Worm (Caenorhabditis elegans): ENCODE measurements around the gene F15H10.5.

DNA sequence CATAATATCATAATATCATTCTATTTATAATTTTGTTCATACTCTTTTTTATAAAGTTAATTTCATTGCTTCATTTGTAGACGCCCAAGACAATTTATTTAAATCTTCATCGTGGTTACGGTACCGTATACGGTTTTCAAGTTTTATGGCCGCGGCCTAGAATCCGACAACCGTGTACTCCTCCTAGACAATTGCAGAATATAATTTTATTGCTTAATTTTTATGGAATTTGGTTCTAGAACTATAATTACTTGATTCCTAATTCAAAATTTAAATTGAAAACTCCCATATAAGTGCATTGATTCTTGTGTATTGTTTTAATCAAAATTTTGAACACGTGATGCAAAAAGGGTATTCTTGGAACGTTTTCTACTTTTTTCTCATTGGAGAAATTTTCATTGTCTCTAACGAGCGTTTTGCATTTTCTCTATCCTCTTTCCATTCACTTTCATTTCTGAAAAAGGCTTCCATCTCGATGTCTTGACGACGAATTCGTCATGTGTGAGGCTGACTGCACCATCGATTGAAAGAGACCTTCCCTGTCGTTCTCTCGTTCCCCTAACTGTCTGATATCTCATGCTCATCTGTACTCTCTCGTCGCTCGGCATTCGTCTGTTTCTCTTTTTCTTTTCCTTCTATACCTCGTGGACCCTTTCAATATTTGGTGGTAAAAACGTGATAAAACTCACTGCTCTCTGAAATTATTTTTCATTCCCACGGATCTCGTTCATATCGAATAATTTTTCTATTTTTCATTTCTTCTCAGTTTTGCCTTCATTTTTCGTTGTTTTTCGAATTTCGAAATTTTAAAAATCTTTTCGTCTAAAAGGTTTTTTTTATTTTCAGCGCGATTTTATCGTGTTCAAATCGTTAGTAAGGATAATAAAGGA lies 22.5 kb upstream of the F15H10.5 start, which contains the start of gene pap-1:
- TF ChIP-seq ama-1 (optimal IDR thresholded peaks at IDR 0.05) = no peak
- TF ChIP-seq ceh-36 (tag; optimal IDR thresholded peaks at IDR 0.05) = no peak
- no peak for TF ChIP-seq tbx-11 (GFP tag; IDR thresholded peaks at IDR 0.05)
- no peak for TF ChIP-seq flt-1 (GFP tag; IDR thresholded peaks at IDR 0.05)
- TF ChIP-seq sea-1 (GFP tag; conservative IDR thresholded peaks at IDR 0.05) = no peak
- TF ChIP-seq tbx-37 (GFP tag; conservative IDR thresholded peaks at IDR 0.05) = no peak
- no peak for TF ChIP-seq ets-7 (tag; optimal IDR thresholded peaks at IDR 0.05)
- no peak for TF ChIP-seq hnd-1 (tag; optimal IDR thresholded peaks at IDR 0.05)
- TF ChIP-seq aly-1 (tag; optimal IDR thresholded peaks at IDR 0.05) = no peak
- TF ChIP-seq pes-1 (GFP tag; IDR thresholded peaks at IDR 0.05) = no peak
- no peak for TF ChIP-seq hmbx-1 (tag; optimal IDR thresholded peaks at IDR 0.05)
- no peak for TF ChIP-seq scrt-1 (GFP tag; IDR thresholded peaks at IDR 0.05)
- TF ChIP-seq tra-4 (tag; optimal IDR thresholded peaks at IDR 0.05) = no peak
